Fruit fly (Drosophila melanogaster) whole organism, embryonic: ENCODE measurements around the gene spn-B.

ENCODE experiments used
- Ada2b ChIP-seq: fragments of 200-800 bp; sonication (Bioruptor generic); IDR thresholded peaks from 2 replicates; pipeline ENCODE4 v1.3.6; 2022; ENCODE audit warnings: missing biosample characterization, missing genetic modification characterization
- B-H2 ChIP-seq: fragments of 200-800 bp; sonication (Bioruptor generic); optimal IDR thresholded peaks from 2 replicates; lab custom pipeline; 2018; ENCODE audit warnings: missing biosample characterization, mild to moderate bottlenecking, missing genetic modification characterization
- CG1024 ChIP-seq: fragments of 200-800 bp; sonication (Bioruptor generic); IDR thresholded peaks from 2 replicates; pipeline ENCODE4 v1.3.6; 2022; ENCODE audit warnings: missing biosample characterization, missing genetic modification characterization
- CG10267 ChIP-seq: fragments of 200-800 bp; sonication (Bioruptor generic); optimal IDR thresholded peaks from 2 replicates; lab custom pipeline; 2018; ENCODE audit warnings: missing biosample characterization, mild to moderate bottlenecking, missing genetic modification characterization, moderate library complexity
- CG11093 ChIP-seq: fragments of 200-800 bp; sonication (Bioruptor generic); IDR thresholded peaks from 3 replicates; pipeline ENCODE4 v1.3.6; 2022; ENCODE audit warnings: missing biosample characterization, missing genetic modification characterization
- CG11560 ChIP-seq: fragments of 200-800 bp; sonication (Bioruptor generic); IDR thresholded peaks from 3 replicates; pipeline ENCODE4 v1.3.6; 2022; ENCODE audit warnings: missing biosample characterization, missing genetic modification characterization
- CG1233 ChIP-seq: fragments of 200-800 bp; sonication (Bioruptor generic); optimal IDR thresholded peaks from 4 replicates; lab custom pipeline; 2018; ENCODE audit warnings: missing biosample characterization, mild to moderate bottlenecking, missing genetic modification characterization
- CG14667 ChIP-seq: fragments of 200-800 bp; sonication (Bioruptor generic); IDR thresholded peaks from 2 replicates; pipeline ENCODE4 v1.3.6; 2022; ENCODE audit warnings: missing biosample characterization, missing genetic modification characterization
- CG14710 ChIP-seq: fragments of 200-800 bp; sonication (Bioruptor generic); optimal IDR thresholded peaks from 3 replicates; lab custom pipeline; 2019; ENCODE audit warnings: missing biosample characterization, mild to moderate bottlenecking, missing genetic modification characterization, moderate library complexity
- CG1603 ChIP-seq: fragments of 200-800 bp; sonication (Bioruptor generic); optimal IDR thresholded peaks from 2 replicates; lab custom pipeline; 2019; ENCODE audit warnings: missing biosample characterization, mild to moderate bottlenecking, missing genetic modification characterization, moderate library complexity
- CG17186 ChIP-seq: fragments of 200-800 bp; sonication (Bioruptor generic); optimal IDR thresholded peaks from 3 replicates; lab custom pipeline; 2017; ENCODE audit warnings: missing biosample characterization, missing genetic modification reagents, missing genetic modification characterization
- CG17361 ChIP-seq: fragments of 200-800 bp; sonication (Bioruptor generic); IDR thresholded peaks from 3 replicates; pipeline ENCODE4 v1.3.6; 2022; ENCODE audit warnings: missing biosample characterization, missing genetic modification characterization
- CG17829 ChIP-seq: fragments of 200-800 bp; optimal IDR thresholded peaks from 2 replicates; lab custom pipeline; 2019; ENCODE audit warnings: missing biosample characterization, mild to moderate bottlenecking, missing genetic modification characterization, moderate library complexity
- CG32767 ChIP-seq: fragments of 200-800 bp; sonication (Bioruptor generic); IDR thresholded peaks from 2 replicates; pipeline ENCODE4 v1.3.6; 2022; ENCODE audit warnings: missing biosample characterization, missing genetic modification characterization
- CG33213 ChIP-seq: fragments of 200-800 bp; sonication (Bioruptor generic); optimal IDR thresholded peaks from 3 replicates; lab custom pipeline; 2016; ENCODE audit warnings: missing biosample characterization, missing genetic modification characterization
- CG3838 ChIP-seq: fragments of 200-800 bp; sonication (Bioruptor generic); optimal IDR thresholded peaks from 3 replicates; lab custom pipeline; 2016; ENCODE audit warnings: missing biosample characterization, missing genetic modification characterization
- CG4707 ChIP-seq: fragments of 200-800 bp; sonication (Bioruptor generic); optimal IDR thresholded peaks from 2 replicates; lab custom pipeline; 2018; ENCODE audit warnings: missing biosample characterization, mild to moderate bottlenecking, missing genetic modification characterization, moderate library complexity
- CG6175 ChIP-seq: fragments of 200-800 bp; sonication (Bioruptor generic); IDR thresholded peaks from 3 replicates; pipeline ENCODE4 v1.3.6; 2022; ENCODE audit warnings: missing biosample characterization, missing genetic modification characterization
- CG9437 ChIP-seq: fragments of 200-800 bp; sonication (Bioruptor generic); optimal IDR thresholded peaks from 2 replicates; lab custom pipeline; 2018; ENCODE audit warnings: missing biosample characterization, mild to moderate bottlenecking, missing genetic modification characterization
- Eip74EF ChIP-seq, 2 experiments: fragments of 200-800 bp in 1 of 2; fragments of >200 bp in 1 of 2; sonication (Bioruptor generic) in 1 of 2; optimal IDR thresholded peaks; 2 replicates each; lab custom pipeline; 2017 to 2019; ENCODE audit warnings: missing biosample characterization in 2 of 2, missing genetic modification characterization in 2 of 2, mild to moderate bottlenecking in 1 of 2, moderate library complexity in 1 of 2
- Jarid2 ChIP-seq: fragments of 200-800 bp; sonication (Bioruptor generic); optimal IDR thresholded peaks from 3 replicates; lab custom pipeline; 2017; ENCODE audit warnings: mild to moderate bottlenecking, missing biosample characterization, missing genetic modification reagents, missing genetic modification characterization
- Lim3 ChIP-seq: fragments of 200-800 bp; sonication (Bioruptor generic); IDR thresholded peaks from 2 replicates; pipeline ENCODE4 v1.3.6; 2022; ENCODE audit warnings: missing biosample characterization, missing genetic modification characterization
- Max ChIP-seq: fragments of 200-800 bp; sonication (Bioruptor generic); optimal IDR thresholded peaks from 2 replicates; lab custom pipeline; 2016; ENCODE audit warnings: missing biosample characterization, mild to moderate bottlenecking, missing genetic modification characterization
- Med ChIP-seq: fragments of 200-800 bp; sonication (Bioruptor generic); peaks from one replicate; lab custom pipeline; 2016; ENCODE audit warnings: missing biosample characterization, missing genetic modification characterization, mild to moderate bottlenecking, inconsistent platforms, moderate library complexity
- PHDP ChIP-seq: fragments of 200-800 bp; sonication (Bioruptor generic); optimal IDR thresholded peaks from 3 replicates; lab custom pipeline; 2018; ENCODE audit warnings: missing biosample characterization, mild to moderate bottlenecking, missing genetic modification characterization, moderate library complexity
- Poxn ChIP-seq: fragments of 200-800 bp; sonication (Bioruptor generic); IDR thresholded peaks from 2 replicates; pipeline ENCODE4 v1.3.6; 2022; ENCODE audit warnings: missing biosample characterization, missing genetic modification characterization
- Scr ChIP-seq: fragments of 200-800 bp; sonication (Bioruptor generic); IDR thresholded peaks from 2 replicates; pipeline ENCODE4 v1.3.6; 2022; ENCODE audit warnings: missing biosample characterization, missing genetic modification characterization; ENCODE audit not compliant: partially characterized antibody
- Sox100B ChIP-seq: fragments of 200-800 bp; sonication (Bioruptor generic); optimal IDR thresholded peaks from 3 replicates; lab custom pipeline; 2018; ENCODE audit warnings: missing biosample characterization, mild to moderate bottlenecking, missing genetic modification characterization
- Spps ChIP-seq: fragments of 200-800 bp; sonication (Bioruptor generic); optimal IDR thresholded peaks from 2 replicates; lab custom pipeline; 2018; ENCODE audit warnings: missing biosample characterization, mild to moderate bottlenecking, missing genetic modification characterization
- Taf1 ChIP-seq: fragments of 200-800 bp; sonication (Bioruptor generic); IDR thresholded peaks from 2 replicates; pipeline ENCODE4 v1.3.6; 2022; ENCODE audit warnings: missing biosample characterization, missing genetic modification characterization
- amos ChIP-seq: fragments of 200-800 bp; sonication (Bioruptor generic); IDR thresholded peaks from 2 replicates; pipeline ENCODE4 v1.3.6; 2022; ENCODE audit warnings: missing biosample characterization, missing genetic modification characterization; ENCODE audit not compliant: partially characterized antibody
- ara ChIP-seq: fragments of 200-800 bp; sonication (Bioruptor generic); IDR thresholded peaks from 2 replicates; pipeline ENCODE4 v1.3.6; 2022; ENCODE audit warnings: missing biosample characterization, missing genetic modification characterization
- ato ChIP-seq: fragments of 200-800 bp; sonication (Bioruptor generic); IDR thresholded peaks from 2 replicates; pipeline ENCODE4 v1.3.6; 2022; ENCODE audit warnings: missing biosample characterization, missing genetic modification characterization; ENCODE audit not compliant: partially characterized antibody
- bbx ChIP-seq: fragments of 200-800 bp; sonication (Bioruptor generic); IDR thresholded peaks from 2 replicates; pipeline ENCODE4 v1.3.6; 2022; ENCODE audit warnings: missing biosample characterization, missing genetic modification characterization; ENCODE audit not compliant: partially characterized antibody
- dan ChIP-seq: fragments of 200-800 bp; sonication (Bioruptor generic); IDR thresholded peaks from 2 replicates; pipeline ENCODE4 v1.3.6; 2022; ENCODE audit warnings: missing biosample characterization, missing genetic modification characterization
- dm ChIP-seq: fragments of 200-800 bp; sonication (Bioruptor generic); optimal IDR thresholded peaks from 3 replicates; lab custom pipeline; 2016; ENCODE audit warnings: missing biosample characterization, missing genetic modification characterization
- esg ChIP-seq: fragments of 200-800 bp; sonication (Bioruptor generic); conservative IDR thresholded peaks from 2 replicates; pipeline ENCODE4 v1.3.6; 2022; ENCODE audit warnings: missing biosample characterization, missing genetic modification characterization
- fd3F ChIP-seq: fragments of 200-800 bp; sonication (Bioruptor generic); optimal IDR thresholded peaks from 2 replicates; lab custom pipeline; 2018; ENCODE audit warnings: missing biosample characterization, mild to moderate bottlenecking, missing genetic modification characterization, moderate library complexity
- gce ChIP-seq: fragments of 200-800 bp; sonication (Bioruptor generic); IDR thresholded peaks from 3 replicates; pipeline ENCODE4 v1.3.6; 2022; ENCODE audit warnings: missing biosample characterization, missing genetic modification characterization
- knrl ChIP-seq: fragments of 200-800 bp; sonication (Bioruptor generic); IDR thresholded peaks from 3 replicates; pipeline ENCODE4 v1.3.6; 2022; ENCODE audit warnings: missing biosample characterization, missing genetic modification characterization; ENCODE audit not compliant: partially characterized antibody
- lilli ChIP-seq: fragments of 200-800 bp; sonication (Bioruptor generic); optimal IDR thresholded peaks from 3 replicates; lab custom pipeline; 2016; ENCODE audit warnings: missing biosample characterization, missing genetic modification characterization
- nau ChIP-seq: fragments of 200-800 bp; sonication (Bioruptor generic); optimal IDR thresholded peaks from 3 replicates; lab custom pipeline; 2017; ENCODE audit warnings: missing biosample characterization, mild to moderate bottlenecking, missing genetic modification characterization, missing genetic modification reagents
- peb ChIP-seq: fragments of 200-800 bp; sonication (Bioruptor generic); IDR thresholded peaks from 2 replicates; pipeline ENCODE4 v1.3.6; 2022; ENCODE audit warnings: missing biosample characterization, missing genetic modification characterization
- ranshi ChIP-seq: fragments of 200-800 bp; sonication (Bioruptor generic); IDR thresholded peaks from 2 replicates; pipeline ENCODE4 v1.3.6; 2022; ENCODE audit warnings: missing biosample characterization, missing genetic modification characterization
- row ChIP-seq: fragments of 200-800 bp; sonication (Bioruptor generic); IDR thresholded peaks from 3 replicates; pipeline ENCODE4 v1.3.6; 2022; ENCODE audit warnings: missing biosample characterization, missing genetic modification characterization
- schlank ChIP-seq: fragments of 200-800 bp; sonication (Bioruptor generic); optimal IDR thresholded peaks from 2 replicates; lab custom pipeline; 2018; ENCODE audit warnings: missing biosample characterization, mild to moderate bottlenecking, missing genetic modification characterization
- seq ChIP-seq: fragments of 200-800 bp; sonication (Bioruptor generic); IDR thresholded peaks from 2 replicates; pipeline ENCODE4 v1.3.6; 2022; ENCODE audit warnings: missing biosample characterization, missing genetic modification characterization
- stwl ChIP-seq: fragments of 200-800 bp; sonication (Bioruptor generic); optimal IDR thresholded peaks from 3 replicates; lab custom pipeline; 2018; ENCODE audit warnings: missing biosample characterization, mild to moderate bottlenecking, missing genetic modification characterization, moderate library complexity
- tio ChIP-seq: fragments of 200-800 bp; sonication (Bioruptor generic); optimal IDR thresholded peaks from 2 replicates; lab custom pipeline; 2017; ENCODE audit warnings: missing biosample characterization, missing genetic modification characterization, inconsistent platforms
- vnd ChIP-seq: fragments of 200-800 bp; sonication (Bioruptor generic); IDR thresholded peaks from 3 replicates; pipeline ENCODE4 v1.3.6; 2022; ENCODE audit warnings: missing biosample characterization, missing genetic modification characterization; ENCODE audit not compliant: partially characterized antibody
- wdn ChIP-seq: fragments of 200-800 bp; sonication (Bioruptor generic); IDR thresholded peaks from 2 replicates; pipeline ENCODE4 v1.3.6; 2022; ENCODE audit warnings: missing biosample characterization, missing genetic modification characterization

Gene spn-B

DNA sequence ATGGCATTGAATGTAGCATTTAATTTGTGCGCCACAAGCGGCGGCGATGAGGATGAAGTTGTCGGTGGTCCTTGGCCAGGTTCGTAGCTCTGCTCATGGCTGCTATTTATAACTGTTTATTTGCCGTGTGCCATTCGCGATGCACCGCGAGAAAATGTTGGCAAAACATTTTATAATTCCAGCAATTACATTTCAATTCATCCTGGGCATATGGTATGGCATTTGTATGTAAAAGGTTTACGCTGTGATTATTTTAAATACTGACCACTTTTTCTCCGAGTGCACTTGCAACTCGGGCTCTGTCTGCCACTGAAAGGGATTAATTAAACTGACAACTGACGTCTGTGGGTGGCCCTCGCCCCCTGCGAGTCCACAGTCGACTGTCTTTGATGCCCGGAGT, 28.8 kb downstream of the spn-B start (continued):
- TF ChIP-seq CG1233 (GFP tag; lab: Kevin White, UChicago): no peak
- no peak for TF ChIP-seq vnd (GFP tag; lab: Robert Waterston, UW)
- no peak for TF ChIP-seq Jarid2 (GFP tag; lab: Kevin White, UChicago)
- TF ChIP-seq dan (GFP tag; lab: Robert Waterston, UW): 0 out of 2 replicates have a peak, but pooled peaks have one; percentile 35
- TF ChIP-seq CG6175 (GFP tag; lab: Robert Waterston, UW): no peak
- no peak for TF ChIP-seq fd3F
- TF ChIP-seq CG11093: no peak
- TF ChIP-seq CG9437 (GFP tag; lab: Kevin White, UChicago): no peak
- no peak for TF ChIP-seq ato (GFP tag; lab: Robert Waterston, UW)
- TF ChIP-seq Eip74EF (GFP tag; optimal IDR thresholded peaks at IDR 0.05; lab: Kevin White, UChicago): no peak
- no peak for TF ChIP-seq CG17186 (GFP tag; lab: Kevin White, UChicago)
- TF ChIP-seq Ada2b (GFP tag; lab: Robert Waterston, UW): peak; percentile 25; the same call in 1 of the 2 replicates
- TF ChIP-seq schlank (tag; lab: Kevin White, UChicago): no peak
- TF ChIP-seq CG4707: no peak
- no peak for TF ChIP-seq CG33213 (GFP tag; lab: Kevin White, UChicago)
- TF ChIP-seq bbx (GFP tag; lab: Robert Waterston, UW): no peak
- peak; percentile 29; the same call in 1 of the 2 replicates for TF ChIP-seq ara (GFP tag; lab: Robert Waterston, UW)
- no peak for TF ChIP-seq PHDP (tag; lab: Kevin White, UChicago)
- TF ChIP-seq Lim3: no peak
- no peak for TF ChIP-seq CG10267 (tag; lab: Kevin White, UChicago)
- no peak for TF ChIP-seq B-H2 (GFP tag; lab: Kevin White, UChicago)
- TF ChIP-seq CG17829 (tag; lab: Kevin White, UChicago): no peak
- no peak for TF ChIP-seq Spps (tag; lab: Kevin White, UChicago)
- TF ChIP-seq lilli (GFP tag; lab: Kevin White, UChicago): peak; percentile 39
- TF ChIP-seq seq (GFP tag; lab: Robert Waterston, UW): peak; percentile 54; the same call in 1 of the 2 replicates
- TF ChIP-seq gce (GFP tag; lab: Robert Waterston, UW): no peak; the same call in 2 of the 3 replicates
- peak; percentile 55; the same call in 1 of the 2 replicates for TF ChIP-seq CG32767 (GFP tag; lab: Robert Waterston, UW)
- no peak for TF ChIP-seq Poxn (GFP tag; lab: Robert Waterston, UW)
- no peak for TF ChIP-seq Scr
- TF ChIP-seq peb (GFP tag; lab: Robert Waterston, UW): no peak
- no peak for TF ChIP-seq Taf1 (GFP tag; lab: Robert Waterston, UW)
- 0 out of 2 replicates have a peak, but pooled peaks have one; percentile 43 for TF ChIP-seq CG1024 (GFP tag; lab: Robert Waterston, UW)
- TF ChIP-seq wdn (GFP tag; lab: Robert Waterston, UW): no peak
- peak; percentile 91 for TF ChIP-seq Med (GFP tag; lab: Kevin White, UChicago)
- TF ChIP-seq nau (GFP tag; lab: Kevin White, UChicago): no peak
- TF ChIP-seq CG3838 (GFP tag; lab: Kevin White, UChicago): no peak
- no peak for TF ChIP-seq amos (GFP tag; lab: Robert Waterston, UW)
- TF ChIP-seq CG14667 (GFP tag; lab: Robert Waterston, UW): peak; percentile 32; the same call in 1 of the 2 replicates
- TF ChIP-seq Max (GFP tag; lab: Kevin White, UChicago): no peak
- peak; percentile 44; the same call in 1 of the 2 replicates for TF ChIP-seq esg (GFP tag; lab: Robert Waterston, UW)
- no peak for TF ChIP-seq dm (GFP tag; lab: Kevin White, UChicago)
- TF ChIP-seq CG14710 (tag; lab: Kevin White, UChicago): no peak
- TF ChIP-seq CG1603: peak; percentile 59
- TF ChIP-seq Sox100B (GFP tag; lab: Kevin White, UChicago): no peak
- TF ChIP-seq CG17361 (GFP tag; lab: Robert Waterston, UW): no peak
- TF ChIP-seq CG11560: no peak
- no peak for TF ChIP-seq knrl (GFP tag; lab: Robert Waterston, UW)
- peak; percentile 55 for TF ChIP-seq row (GFP tag; lab: Robert Waterston, UW)
- TF ChIP-seq tio (GFP tag; lab: Kevin White, UChicago): no peak
- no peak for TF ChIP-seq ranshi (GFP tag; lab: Robert Waterston, UW)
- no peak for TF ChIP-seq stwl
